Worm (Caenorhabditis elegans): Measurements from ENCODE around the gene ZC239.21.

ZC239.21 gene

ce11 chrII:3244070-3244469 lies 37.3 kb downstream of the ZC239.21 start, which contains the start of gene C17F4.12:
TSS of gene C17F4.12 (minus strand) at chrII:3244170.
- no peak for TF ChIP-seq unc-62 (GFP tag; optimal IDR thresholded peaks at IDR 0.05)

- no peak for TF ChIP-seq unc-62 (GFP tag; optimal IDR thresholded peaks at IDR 0.05)
Observed at ce11 chrII:3244758-3245157, 38.0 kb downstream of the ZC239.21 start.

ce11 chrII:3245836-3246235 lies 39.1 kb downstream of the ZC239.21 start, which contains the start of gene C17F4.7:
TSS of gene C17F4.7 (minus strand) at chrII:3246015.
- no peak for TF ChIP-seq unc-62 (GFP tag; optimal IDR thresholded peaks at IDR 0.05)

ce11 chrII:3247556-3247955 lies 40.8 kb downstream of the ZC239.21 start:
- no peak for TF ChIP-seq unc-62 (GFP tag; optimal IDR thresholded peaks at IDR 0.05)

ce11 chrII:3248043-3248718 lies 41.4 kb downstream of the ZC239.21 start, which contains the start of the genes fbxc-50 and C17F4.2:
TSS of gene fbxc-50 (minus strand) at chrII:3248123.
TSS of gene C17F4.2 (plus strand) at chrII:3248668.
- TF ChIP-seq unc-62 (GFP tag; optimal IDR thresholded peaks at IDR 0.05), result no peak

ce11 chrII:3249406-3249805 lies 42.7 kb downstream of the ZC239.21 start, which contains the start of gene clec-124:
TSS of gene clec-124 (plus strand) at chrII:3249706.
- no peak for TF ChIP-seq unc-62 (GFP tag; optimal IDR thresholded peaks at IDR 0.05)

- TF ChIP-seq unc-62 (GFP tag; optimal IDR thresholded peaks at IDR 0.05), result no peak
Observed at ce11 chrII:3250195-3250594, 43.5 kb downstream of the ZC239.21 start.

ce11 chrII:3251782-3252181 lies 45.0 kb downstream of the ZC239.21 start:
- no peak for TF ChIP-seq unc-62 (GFP tag; optimal IDR thresholded peaks at IDR 0.05)

Data from whole organism, dauer.